Worm (Caenorhabditis elegans): Measurements from ENCODE around the gene F56D5.2.

ce11 chrIV:9397278-9397677 is 1.1 kb downstream of the F56D5.2 start, which contains the start of gene F56D5.3:
- no peak for TF ChIP-seq pha-4 (tag; optimal IDR thresholded peaks at IDR 0.05)
- no peak for TF ChIP-seq mdl-1 (tag; optimal IDR thresholded peaks at IDR 0.05)
- no peak for TF ChIP-seq egl-5 (tag; optimal IDR thresholded peaks at IDR 0.05)
- no peak for TF ChIP-seq lin-39 (tag; optimal IDR thresholded peaks at IDR 0.05)
- no peak for TF ChIP-seq ama-1 (optimal IDR thresholded peaks at IDR 0.05)

Measured in whole organism, L3 larva.